Worm (Caenorhabditis elegans) whole organism, L1 larva: ENCODE data around the gene ceh-19.

Experiments
- ama-1 ChIP-seq: fragments of 150-350 bp; optimal IDR thresholded peaks from 2 replicates; lab custom pipeline; 2014
- jun-1 ChIP-seq: fragments of 150-350 bp; optimal IDR thresholded peaks from 2 replicates; lab custom pipeline; 2014; ENCODE audit warnings: missing biosample characterization, missing genetic modification reagents, missing genetic modification characterization
- lin-39 ChIP-seq: fragments of 150-350 bp; optimal IDR thresholded peaks from 2 replicates; lab custom pipeline; 2014; ENCODE audit warnings: missing biosample characterization, missing genetic modification reagents, missing genetic modification characterization
- unc-98 ChIP-seq: fragments of 200-800 bp; sonication (Bioruptor generic); IDR thresholded peaks from 2 replicates; pipeline ENCODE4 v1.3.6; 2022; ENCODE audit warnings: missing genetic modification characterization, missing compliant biosample characterization

ce11 chrIV:7977452-7977940, 21.7 kb upstream of the ceh-19 start, which contains the start of gene ora-1:
- no peak for TF ChIP-seq unc-98 (GFP tag; lab: Robert Waterston, UW)
- TF ChIP-seq ama-1, result no peak
- no peak for TF ChIP-seq jun-1 (tag; lab: Kevin White, UChicago)
- TF ChIP-seq lin-39, result no peak
